Fruit fly (Drosophila melanogaster) whole organism, embryonic: Measurements from ENCODE around the gene CG11679.

Experiments used
- BEAF-32 ChIP-seq: fragments of 200-800 bp; sonication (Bioruptor generic); optimal IDR thresholded peaks from 3 replicates; lab custom pipeline; 2017; ENCODE audit warnings: missing biosample characterization, missing genetic modification characterization, mild to moderate bottlenecking, moderate library complexity, missing genetic modification reagents
- Bdp1 ChIP-seq: fragments of 200-800 bp; sonication (Bioruptor generic); optimal IDR thresholded peaks from 3 replicates; lab custom pipeline; 2016; ENCODE audit warnings: missing biosample characterization, missing genetic modification characterization
- Bgb ChIP-seq: fragments of 200-800 bp; sonication (Bioruptor generic); IDR thresholded peaks from 2 replicates; pipeline ENCODE4 v1.3.6; 2022; ENCODE audit warnings: missing biosample characterization, missing genetic modification characterization; ENCODE audit not compliant: partially characterized antibody
- C15 ChIP-seq: fragments of 200-800 bp; sonication (Bioruptor generic); IDR thresholded peaks from 3 replicates; pipeline ENCODE4 v1.3.6; 2022; ENCODE audit warnings: missing biosample characterization, missing genetic modification characterization
- CG10267 ChIP-seq: fragments of 200-800 bp; sonication (Bioruptor generic); optimal IDR thresholded peaks from 2 replicates; lab custom pipeline; 2018; ENCODE audit warnings: missing biosample characterization, mild to moderate bottlenecking, missing genetic modification characterization, moderate library complexity
- CG10366 ChIP-seq: fragments of 200-800 bp; sonication (Bioruptor generic); IDR thresholded peaks from 2 replicates; pipeline ENCODE4 v1.3.6; 2022; ENCODE audit warnings: missing biosample characterization, missing genetic modification characterization
- CG10654 ChIP-seq: fragments of 200-800 bp; sonication (Bioruptor generic); optimal IDR thresholded peaks from 2 replicates; lab custom pipeline; 2016; ENCODE audit warnings: missing biosample characterization, missing genetic modification characterization
- CG12219 ChIP-seq: fragments of 200-800 bp; sonication (Bioruptor generic); optimal IDR thresholded peaks from 3 replicates; lab custom pipeline; 2018; ENCODE audit warnings: missing biosample characterization, mild to moderate bottlenecking, missing genetic modification characterization
- CG13775 ChIP-seq: fragments of 200-800 bp; sonication (Bioruptor generic); optimal IDR thresholded peaks from 3 replicates; lab custom pipeline; 2017; ENCODE audit warnings: missing biosample characterization, mild to moderate bottlenecking, missing genetic modification characterization
- CG14050 ChIP-seq: fragments of 200-800 bp; sonication (Bioruptor generic); IDR thresholded peaks from 3 replicates; pipeline ENCODE4 v1.3.6; 2022; ENCODE audit warnings: missing biosample characterization, missing genetic modification characterization
- CG1602 ChIP-seq: fragments of 200-800 bp; sonication (Bioruptor generic); optimal IDR thresholded peaks from 3 replicates; lab custom pipeline; 2016; ENCODE audit warnings: missing biosample characterization, missing genetic modification characterization
- CG17802 ChIP-seq: fragments of 200-800 bp; sonication (Bioruptor generic); optimal IDR thresholded peaks from 2 replicates; lab custom pipeline; 2018; ENCODE audit warnings: missing biosample characterization, mild to moderate bottlenecking, missing genetic modification characterization, moderate library complexity
- CG30020 ChIP-seq: fragments of 200-800 bp; optimal IDR thresholded peaks from 2 replicates; lab custom pipeline; 2019; ENCODE audit warnings: missing biosample characterization, mild to moderate bottlenecking, missing genetic modification characterization, moderate library complexity
- CG30431 ChIP-seq: fragments of 200-800 bp; sonication (Bioruptor generic); optimal IDR thresholded peaks from 2 replicates; lab custom pipeline; 2017; ENCODE audit warnings: missing biosample characterization, missing genetic modification characterization
- CG32772 ChIP-seq: fragments of 200-800 bp; sonication (Bioruptor generic); IDR thresholded peaks from 2 replicates; pipeline ENCODE4 v1.3.6; 2022; ENCODE audit warnings: missing biosample characterization, missing genetic modification characterization
- CG3281 ChIP-seq: fragments of 200-800 bp; sonication (Bioruptor generic); optimal IDR thresholded peaks from 3 replicates; lab custom pipeline; 2017; ENCODE audit warnings: missing biosample characterization, mild to moderate bottlenecking, missing genetic modification characterization
- CG4328 ChIP-seq: fragments of 200-800 bp; sonication (Bioruptor generic); optimal IDR thresholded peaks from 3 replicates; lab custom pipeline; 2017; ENCODE audit warnings: missing biosample characterization, missing genetic modification reagents, missing genetic modification characterization
- CG4360 ChIP-seq: fragments of 200-800 bp; sonication (Bioruptor generic); IDR thresholded peaks from 2 replicates; pipeline ENCODE4 v1.3.6; 2022; ENCODE audit warnings: missing biosample characterization, missing genetic modification characterization
- CG6791 ChIP-seq: fragments of 200-800 bp; sonication (Bioruptor generic); IDR thresholded peaks from 3 replicates; pipeline ENCODE4 v1.3.6; 2022; ENCODE audit warnings: missing biosample characterization, missing genetic modification characterization; ENCODE audit not compliant: partially characterized antibody
- CG8478 ChIP-seq: fragments of >200 bp; optimal IDR thresholded peaks from 2 replicates; lab custom pipeline; 2018
- CG9609 ChIP-seq: fragments of 200-800 bp; sonication (Bioruptor generic); optimal IDR thresholded peaks from 3 replicates; lab custom pipeline; 2016; ENCODE audit warnings: missing biosample characterization, missing genetic modification characterization
- Dip2 ChIP-seq: fragments of 200-800 bp; sonication (Bioruptor generic); IDR thresholded peaks from 2 replicates; pipeline ENCODE4 v1.3.6; 2022; ENCODE audit warnings: missing biosample characterization, missing genetic modification characterization
- Dref ChIP-seq: fragments of 200-800 bp; sonication (Bioruptor generic); IDR thresholded peaks from 2 replicates; pipeline ENCODE4 v1.3.6; 2022; ENCODE audit warnings: missing biosample characterization, missing genetic modification characterization
- Drgx ChIP-seq: fragments of 200-800 bp; sonication (Bioruptor generic); IDR thresholded peaks from 2 replicates; pipeline ENCODE4 v1.3.6; 2022; ENCODE audit warnings: missing biosample characterization, missing genetic modification characterization
- E2f2 ChIP-seq: fragments of 200-800 bp; sonication (Bioruptor generic); IDR thresholded peaks from 2 replicates; pipeline ENCODE4 v1.3.6; 2022; ENCODE audit warnings: missing biosample characterization, missing genetic modification characterization
- HLH4C ChIP-seq: fragments of 200-800 bp; sonication (Bioruptor generic); IDR thresholded peaks from 3 replicates; pipeline ENCODE4 v1.3.6; 2022; ENCODE audit warnings: missing biosample characterization, missing genetic modification characterization; ENCODE audit not compliant: partially characterized antibody
- Max ChIP-seq: fragments of 200-800 bp; sonication (Bioruptor generic); optimal IDR thresholded peaks from 2 replicates; lab custom pipeline; 2016; ENCODE audit warnings: missing biosample characterization, mild to moderate bottlenecking, missing genetic modification characterization
- NC2α ChIP-seq: fragments of 200-800 bp; sonication (Bioruptor generic); optimal IDR thresholded peaks from 2 replicates; lab custom pipeline; 2016; ENCODE audit warnings: missing biosample characterization, missing genetic modification characterization
- NFAT ChIP-seq: fragments of 200-800 bp; sonication (Bioruptor generic); IDR thresholded peaks from 2 replicates; pipeline ENCODE4 v1.3.6; 2022; ENCODE audit warnings: missing biosample characterization, missing genetic modification characterization
- Oli ChIP-seq: fragments of 200-800 bp; sonication (Bioruptor generic); optimal IDR thresholded peaks from 2 replicates; lab custom pipeline; 2018; ENCODE audit warnings: missing biosample characterization, mild to moderate bottlenecking, missing genetic modification characterization, moderate library complexity
- Sin3A ChIP-seq: fragments of >200 bp; optimal IDR thresholded peaks from 2 replicates; lab custom pipeline; 2018
- Sry-δ ChIP-seq: fragments of 200-800 bp; sonication (Bioruptor generic); optimal IDR thresholded peaks from 2 replicates; lab custom pipeline; 2016; ENCODE audit warnings: missing biosample characterization, missing genetic modification characterization
- ase ChIP-seq: fragments of 200-800 bp; sonication (Bioruptor generic); IDR thresholded peaks from 3 replicates; pipeline ENCODE4 v1.3.6; 2022; ENCODE audit warnings: missing biosample characterization, missing genetic modification characterization
- cad ChIP-seq: fragments of >200 bp; optimal IDR thresholded peaks from 2 replicates; lab custom pipeline; 2017; ENCODE audit warnings: missing biosample characterization, missing genetic modification characterization
- chif ChIP-seq, 2 experiments: fragments of 200-800 bp; sonication (Bioruptor generic); optimal IDR thresholded peaks; 3 replicates each; lab custom pipeline; 2016; ENCODE audit warnings: missing biosample characterization in 2 of 2, missing genetic modification characterization in 2 of 2
- dimm ChIP-seq: fragments of 200-800 bp; sonication (Bioruptor generic); IDR thresholded peaks from 2 replicates; pipeline ENCODE4 v1.3.6; 2022; ENCODE audit warnings: missing biosample characterization, missing genetic modification characterization
- dmrt99B ChIP-seq: fragments of 200-800 bp; sonication (Bioruptor generic); optimal IDR thresholded peaks from 2 replicates; lab custom pipeline; 2018; ENCODE audit warnings: missing biosample characterization, mild to moderate bottlenecking, missing genetic modification characterization, moderate library complexity
- gcm2 ChIP-seq: fragments of 200-800 bp; sonication (Bioruptor generic); optimal IDR thresholded peaks from 2 replicates; lab custom pipeline; 2016; ENCODE audit warnings: missing biosample characterization, missing genetic modification characterization
- hbn ChIP-seq: fragments of 200-800 bp; sonication (Bioruptor generic); IDR thresholded peaks from 2 replicates; pipeline ENCODE4 v1.3.6; 2022; ENCODE audit warnings: missing biosample characterization, missing genetic modification characterization; ENCODE audit not compliant: partially characterized antibody
- jing ChIP-seq: fragments of 200-800 bp; sonication (Bioruptor generic); optimal IDR thresholded peaks from 2 replicates; lab custom pipeline; 2018; ENCODE audit warnings: missing biosample characterization, mild to moderate bottlenecking, missing genetic modification characterization
- lab ChIP-seq: fragments of 200-800 bp; sonication (Bioruptor generic); optimal IDR thresholded peaks from 3 replicates; lab custom pipeline; 2017; ENCODE audit warnings: missing biosample characterization, missing genetic modification characterization, mild to moderate bottlenecking, moderate library complexity, missing genetic modification reagents
- lov ChIP-seq, 2 experiments: fragments of 200-800 bp in 1 of 2; fragments of >200 bp in 1 of 2; sonication (Bioruptor generic) in 1 of 2; IDR thresholded peaks in 1 of 2; optimal IDR thresholded peaks in 1 of 2; 2 replicates in 1 of 2; 3 replicates in 1 of 2; pipeline versions ENCODE4 v1.3.6 to Lab custom; 2017 to 2022; ENCODE audit warnings: missing biosample characterization in 1 of 2, missing genetic modification characterization in 1 of 2
- luna ChIP-seq: fragments of 200-800 bp; sonication (Bioruptor generic); optimal IDR thresholded peaks from 2 replicates; lab custom pipeline; 2016; ENCODE audit warnings: missing biosample characterization, missing genetic modification characterization
- pb ChIP-seq: fragments of 200-800 bp; sonication (Bioruptor generic); optimal IDR thresholded peaks from 3 replicates; lab custom pipeline; 2016; ENCODE audit warnings: missing biosample characterization, missing genetic modification characterization
- pnt ChIP-seq: fragments of 200-800 bp; sonication (Bioruptor generic); optimal IDR thresholded peaks from 3 replicates; lab custom pipeline; 2016; ENCODE audit warnings: missing biosample characterization, missing genetic modification characterization
- pros ChIP-seq: fragments of 200-800 bp; sonication (Bioruptor generic); optimal IDR thresholded peaks from 3 replicates; lab custom pipeline; 2019; ENCODE audit warnings: missing biosample characterization, mild to moderate bottlenecking, missing genetic modification characterization, moderate library complexity
- pzg ChIP-seq: fragments of 200-800 bp; sonication (Bioruptor generic); optimal IDR thresholded peaks from 3 replicates; lab custom pipeline; 2018; ENCODE audit warnings: missing biosample characterization, mild to moderate bottlenecking, missing genetic modification characterization, moderate library complexity
- ssp ChIP-seq: fragments of 200-800 bp; sonication (Bioruptor generic); IDR thresholded peaks from 2 replicates; pipeline ENCODE4 v1.3.6; 2022; ENCODE audit warnings: missing biosample characterization, missing genetic modification characterization
- unc-4 ChIP-seq: fragments of 200-800 bp; sonication (Bioruptor generic); IDR thresholded peaks from 2 replicates; pipeline ENCODE4 v1.3.6; 2022; ENCODE audit warnings: missing biosample characterization, missing genetic modification characterization; ENCODE audit not compliant: partially characterized antibody
- z ChIP-seq: fragments of 200-800 bp; sonication (Bioruptor generic); IDR thresholded peaks from 3 replicates; pipeline ENCODE4 v1.3.6; 2022; ENCODE audit warnings: missing biosample characterization, missing genetic modification characterization
- zen ChIP-seq: fragments of 200-800 bp; sonication (Bioruptor generic); optimal IDR thresholded peaks from 3 replicates; lab custom pipeline; 2018; ENCODE audit warnings: missing biosample characterization, mild to moderate bottlenecking, missing genetic modification characterization, moderate library complexity

The CG11679 gene

dm6 chrX:15740288-15740726 lies 1.6 kb upstream of the CG11679 start (continued):
- TF ChIP-seq CG4328: peak; percentile 58
- TF ChIP-seq CG6791 (GFP tag; lab: Robert Waterston, UW): no peak
- TF ChIP-seq ase: peak; percentile 65; the same call in 1 of the 3 replicates
- TF ChIP-seq CG30431 (GFP tag; lab: Kevin White, UChicago): peak; percentile 41
- TF ChIP-seq luna: no peak

- TF ChIP-seq lab (GFP tag; lab: Kevin White, UChicago) (no peak), Bdp1 (no peak), lov (optimal IDR thresholded peaks at IDR 0.05; lab: Kevin White, UChicago) (no peak), lov (GFP tag; IDR thresholded peaks at IDR 0.05; lab: Robert Waterston, UW) (no peak), CG4360 (GFP tag; lab: Robert Waterston, UW) (no peak), gcm2 (no peak), Max (GFP tag; lab: Kevin White, UChicago) (no peak), z (GFP tag; lab: Robert Waterston, UW) (no peak), zen (tag; lab: Kevin White, UChicago) (no peak), NFAT (GFP tag; lab: Robert Waterston, UW) (no peak), CG13775 (GFP tag; lab: Kevin White, UChicago) (no peak), CG10654 (GFP tag; lab: Kevin White, UChicago) (no peak), pb (GFP tag; lab: Kevin White, UChicago) (no peak), jing (no peak), CG30020 (tag; lab: Kevin White, UChicago) (peak; percentile 1), CG10267 (tag; lab: Kevin White, UChicago) (peak; percentile 38), BEAF-32 (peak; percentile 32), CG9609 (GFP tag; lab: Kevin White, UChicago) (no peak), ssp (no peak), unc-4 (0 out of 2 replicates have a peak, but pooled peaks have one; percentile 24), CG32772 (GFP tag; lab: Robert Waterston, UW) (no peak), CG10366 (no peak), Bgb (no peak), CG1602 (GFP tag; lab: Kevin White, UChicago) (no peak), pros (GFP tag; lab: Kevin White, UChicago) (no peak), hbn (no peak), dmrt99B (tag; lab: Kevin White, UChicago) (no peak), Oli (tag; lab: Kevin White, UChicago) (no peak), pzg (GFP tag; lab: Kevin White, UChicago) (no peak), CG3281 (GFP tag; lab: Kevin White, UChicago) (no peak), HLH4C (GFP tag; lab: Robert Waterston, UW) (no peak), pnt (no peak), E2f2 (GFP tag; lab: Robert Waterston, UW) (no peak), Drgx (GFP tag; lab: Robert Waterston, UW) (no peak), Sry-δ (GFP tag; lab: Kevin White, UChicago) (peak; percentile 7), CG12219 (GFP tag; lab: Kevin White, UChicago) (no peak), chif (GFP tag; optimal IDR thresholded peaks at IDR 0.05; lab: Kevin White, UChicago) (no peak), Dref (peak; percentile 57), CG17802 (no peak), NC2α (GFP tag; lab: Kevin White, UChicago) (no peak), Dip2 (GFP tag; lab: Robert Waterston, UW) (no peak), C15 (GFP tag; lab: Robert Waterston, UW) (no peak), CG8478 (no peak), cad (no peak), CG14050 (no peak), Sin3A (lab: Kevin White, UChicago) (no peak), dimm (GFP tag; lab: Robert Waterston, UW) (no peak)
Observed at dm6 chrX:15737110-15737509, 1.6 kb downstream of the CG11679 start, which contains the start of gene Arp6. Gene Arp6 (minus strand): TSS chrX:15737120.
